Fruit fly (Drosophila melanogaster) whole organism, prepupa: ENCODE results near the gene Lamtor5.
A peak's percentile ranks its signal among the peaks of the same experiment; 100 is the strongest.

Experiments
- Blimp-1 ChIP-seq: fragments of 200-800 bp; sonication (Bioruptor generic); optimal IDR thresholded peaks from 3 replicates; lab custom pipeline; 2017; ENCODE audit warnings: missing biosample characterization, missing genetic modification characterization, mild to moderate bottlenecking, moderate library complexity, missing genetic modification reagents
- CG10631 ChIP-seq: fragments of 200-800 bp; sonication (Bioruptor generic); optimal IDR thresholded peaks from 2 replicates; lab custom pipeline; 2016; ENCODE audit warnings: missing biosample characterization, missing genetic modification characterization
- CG11762 ChIP-seq: fragments of 200-800 bp; sonication (Bioruptor generic); optimal IDR thresholded peaks from 3 replicates; lab custom pipeline; 2016; ENCODE audit warnings: missing biosample characterization, missing genetic modification characterization; ENCODE audit not compliant: insufficient read depth
- CG11902 ChIP-seq: fragments of 200-800 bp; sonication (Bioruptor generic); optimal IDR thresholded peaks from 3 replicates; lab custom pipeline; 2016; ENCODE audit warnings: missing biosample characterization, missing genetic modification characterization
- CG16779 ChIP-seq: fragments of 200-800 bp; sonication (Bioruptor generic); optimal IDR thresholded peaks from 3 replicates; lab custom pipeline; 2017; ENCODE audit warnings: missing biosample characterization, mild to moderate bottlenecking, missing genetic modification characterization
- CG3032 ChIP-seq: fragments of 200-800 bp; optimal IDR thresholded peaks from 2 replicates; lab custom pipeline; 2019; ENCODE audit warnings: missing biosample characterization, mild to moderate bottlenecking, missing genetic modification characterization, moderate library complexity
- CG32006 ChIP-seq: fragments of 200-800 bp; sonication (Bioruptor generic); optimal IDR thresholded peaks from 3 replicates; lab custom pipeline; 2017; ENCODE audit warnings: missing biosample characterization, mild to moderate bottlenecking, missing genetic modification characterization
- CG3919 ChIP-seq: fragments of 200-800 bp; sonication (Bioruptor generic); optimal IDR thresholded peaks from 3 replicates; lab custom pipeline; 2016; ENCODE audit warnings: missing biosample characterization, missing genetic modification characterization
- CG6792 ChIP-seq: fragments of 200-800 bp; sonication (Bioruptor generic); optimal IDR thresholded peaks from 3 replicates; lab custom pipeline; 2016; ENCODE audit warnings: missing biosample characterization, missing genetic modification characterization
- CG6808 ChIP-seq: fragments of 200-800 bp; sonication (Bioruptor generic); optimal IDR thresholded peaks from 3 replicates; lab custom pipeline; 2017; ENCODE audit warnings: missing biosample characterization, missing genetic modification characterization, mild to moderate bottlenecking, moderate library complexity, missing genetic modification reagents
- CG6854 ChIP-seq: fragments of 200-800 bp; sonication (Bioruptor generic); optimal IDR thresholded peaks from 2 replicates; lab custom pipeline; 2017; ENCODE audit warnings: missing biosample characterization, mild to moderate bottlenecking, missing genetic modification characterization
- CG7368 ChIP-seq: fragments of 200-800 bp; sonication (Bioruptor generic); optimal IDR thresholded peaks from 3 replicates; lab custom pipeline; 2016; ENCODE audit warnings: missing biosample characterization, missing genetic modification characterization
- CG8632 ChIP-seq: fragments of 200-800 bp; sonication (Bioruptor generic); optimal IDR thresholded peaks from 3 replicates; lab custom pipeline; 2016; ENCODE audit warnings: missing biosample characterization, missing genetic modification characterization
- CG9139 ChIP-seq: fragments of 200-800 bp; sonication (Bioruptor generic); optimal IDR thresholded peaks from 3 replicates; lab custom pipeline; 2017; ENCODE audit warnings: missing biosample characterization, mild to moderate bottlenecking, missing genetic modification characterization
- Eip75B ChIP-seq: fragments of 200-800 bp; sonication (Bioruptor generic); optimal IDR thresholded peaks from 3 replicates; lab custom pipeline; 2016; ENCODE audit warnings: missing biosample characterization, missing genetic modification characterization
- Eip78C ChIP-seq: fragments of 200-800 bp; sonication (Bioruptor generic); peaks from one replicate; lab custom pipeline; 2016; ENCODE audit warnings: missing biosample characterization, missing genetic modification characterization
- Ets96B ChIP-seq: fragments of 200-800 bp; optimal IDR thresholded peaks from 2 replicates; lab custom pipeline; 2019; ENCODE audit warnings: missing biosample characterization, mild to moderate bottlenecking, missing genetic modification characterization, moderate library complexity
- Hr38 ChIP-seq: sonication (Bioruptor generic); optimal IDR thresholded peaks from 2 replicates; lab custom pipeline; 2016; ENCODE audit warnings: missing biosample characterization, missing genetic modification characterization
- Hr4 ChIP-seq: fragments of 200-800 bp; sonication (Bioruptor generic); optimal IDR thresholded peaks from 3 replicates; lab custom pipeline; 2016; ENCODE audit warnings: missing biosample characterization, missing genetic modification characterization
- Met ChIP-seq: fragments of 200-800 bp; sonication (Bioruptor generic); optimal IDR thresholded peaks from 3 replicates; lab custom pipeline; 2016; ENCODE audit warnings: missing biosample characterization, missing genetic modification characterization
- OdsH ChIP-seq: fragments of 200-800 bp; sonication (Bioruptor generic); optimal IDR thresholded peaks from 3 replicates; lab custom pipeline; 2016; ENCODE audit warnings: missing biosample characterization, missing genetic modification characterization
- Smox ChIP-seq: fragments of 200-800 bp; sonication (Bioruptor generic); optimal IDR thresholded peaks from 3 replicates; lab custom pipeline; 2016; ENCODE audit warnings: missing biosample characterization, missing genetic modification characterization
- Sox102F ChIP-seq: fragments of 200-800 bp; sonication (Bioruptor generic); optimal IDR thresholded peaks from 2 replicates; lab custom pipeline; 2016; ENCODE audit warnings: missing biosample characterization, mild to moderate bottlenecking, missing genetic modification characterization
- Sox14 ChIP-seq: fragments of 200-800 bp; sonication (Bioruptor generic); optimal IDR thresholded peaks from 3 replicates; lab custom pipeline; 2016; ENCODE audit warnings: missing biosample characterization, missing genetic modification characterization
- Sox15 ChIP-seq: fragments of 200-800 bp; sonication (Bioruptor generic); optimal IDR thresholded peaks from 3 replicates; lab custom pipeline; 2016; ENCODE audit warnings: missing biosample characterization, missing genetic modification characterization
- achi ChIP-seq: fragments of 200-800 bp; sonication (Bioruptor generic); optimal IDR thresholded peaks from 3 replicates; lab custom pipeline; 2016; ENCODE audit warnings: missing biosample characterization, missing genetic modification characterization
- acj6 ChIP-seq: fragments of 200-800 bp; sonication (Bioruptor generic); optimal IDR thresholded peaks from 3 replicates; lab custom pipeline; 2016; ENCODE audit warnings: missing biosample characterization, missing genetic modification characterization
- cyc ChIP-seq: fragments of 200-800 bp; sonication (Bioruptor generic); optimal IDR thresholded peaks from 3 replicates; lab custom pipeline; 2016; ENCODE audit warnings: missing biosample characterization, missing genetic modification characterization
- dac ChIP-seq: fragments of 200-800 bp; sonication (Bioruptor generic); optimal IDR thresholded peaks from 2 replicates; lab custom pipeline; 2017; ENCODE audit warnings: missing biosample characterization, mild to moderate bottlenecking, missing genetic modification characterization
- dsx ChIP-seq: fragments of 200-800 bp; optimal IDR thresholded peaks from 3 replicates; lab custom pipeline; 2019; ENCODE audit warnings: missing biosample characterization, mild to moderate bottlenecking, missing genetic modification characterization, moderate library complexity; ENCODE audit not compliant: poor library complexity, severe bottlenecking
- eg ChIP-seq: fragments of 200-800 bp; sonication (Bioruptor generic); IDR thresholded peaks from 3 replicates; pipeline ENCODE4 v1.3.6; 2022; ENCODE audit warnings: missing biosample characterization, missing genetic modification characterization
- esn ChIP-seq: fragments of 200-800 bp; sonication (Bioruptor generic); optimal IDR thresholded peaks from 2 replicates; lab custom pipeline; 2016; ENCODE audit warnings: missing biosample characterization, mild to moderate bottlenecking, missing genetic modification characterization, moderate library complexity
- fd59A ChIP-seq: fragments of 200-800 bp; sonication (Bioruptor generic); optimal IDR thresholded peaks from 2 replicates; lab custom pipeline; 2017; ENCODE audit warnings: missing biosample characterization, mild to moderate bottlenecking, missing genetic modification characterization, missing genetic modification reagents
- fkh ChIP-seq: fragments of 200-800 bp; sonication (Bioruptor generic); optimal IDR thresholded peaks from 3 replicates; lab custom pipeline; 2017; ENCODE audit warnings: missing biosample characterization, mild to moderate bottlenecking, missing genetic modification characterization, moderate library complexity
- lz ChIP-seq: fragments of 200-800 bp; sonication (Bioruptor generic); optimal IDR thresholded peaks from 3 replicates; lab custom pipeline; 2016; ENCODE audit warnings: missing biosample characterization, missing genetic modification characterization
- net ChIP-seq: fragments of 200-800 bp; sonication (Bioruptor generic); optimal IDR thresholded peaks from 3 replicates; lab custom pipeline; 2016; ENCODE audit warnings: missing biosample characterization, missing genetic modification characterization
- salr ChIP-seq, 2 experiments: fragments of 200-800 bp; sonication (Bioruptor generic); optimal IDR thresholded peaks; 3 replicates each; lab custom pipeline; 2016 to 2018; ENCODE audit warnings: missing biosample characterization in 2 of 2, missing genetic modification characterization in 2 of 2, mild to moderate bottlenecking in 1 of 2
- spab ChIP-seq: fragments of 200-800 bp; sonication (Bioruptor generic); optimal IDR thresholded peaks from 2 replicates; lab custom pipeline; 2017; ENCODE audit warnings: missing biosample characterization, mild to moderate bottlenecking, missing genetic modification characterization, missing genetic modification reagents
- ss ChIP-seq, 2 experiments: fragments of 200-800 bp; sonication (Bioruptor generic); optimal IDR thresholded peaks; 2 replicates in 1 of 2; 3 replicates in 1 of 2; lab custom pipeline; 2017 to 2018; ENCODE audit warnings: mild to moderate bottlenecking in 2 of 2, missing biosample characterization in 2 of 2, missing genetic modification characterization in 2 of 2, moderate library complexity in 1 of 2
- svp ChIP-seq: fragments of 200-800 bp; sonication (Bioruptor generic); peaks from one replicate; lab custom pipeline; 2016; ENCODE audit warnings: missing biosample characterization, missing genetic modification characterization
- vri ChIP-seq: fragments of 200-800 bp; sonication (Bioruptor generic); optimal IDR thresholded peaks from 3 replicates; lab custom pipeline; 2016; ENCODE audit warnings: missing biosample characterization, mild to moderate bottlenecking, missing genetic modification characterization

Gene Lamtor5

DNA sequence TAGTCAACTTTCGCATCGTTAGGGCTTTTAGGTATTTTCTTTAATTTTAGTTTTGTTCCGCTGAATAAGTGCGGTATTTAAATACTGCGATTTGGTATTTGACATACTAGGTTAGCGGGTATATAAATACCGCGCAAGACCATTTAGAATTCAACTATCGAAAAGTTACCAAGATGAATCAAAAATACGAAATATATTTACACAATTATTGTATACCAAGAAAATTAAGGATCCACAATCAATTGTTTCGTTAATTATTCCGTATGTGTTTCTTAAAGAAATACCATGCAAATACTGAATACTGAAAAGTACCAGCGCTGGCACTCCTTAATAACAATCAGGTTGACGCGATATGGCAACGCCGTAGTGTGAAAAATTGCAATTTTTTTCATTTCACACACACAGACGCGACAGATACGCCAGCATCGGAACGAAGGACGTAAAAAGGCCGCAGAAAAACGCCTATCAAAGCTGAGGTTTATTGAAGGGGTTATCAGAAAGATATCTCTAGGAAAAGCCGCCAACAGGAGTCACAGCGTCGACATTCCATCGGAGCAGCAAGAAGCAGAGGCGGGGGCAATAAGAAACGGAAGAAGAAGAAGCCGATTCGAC is 14.8 kb upstream of the Lamtor5 start, which contains the start of the genes Pgam5 and Vps26:
TSS of gene Pgam5 (minus strand) at position 51 of the 612 bp plus-strand sequence.
TSS of gene Vps26 (plus strand) at position 339 of the 612 bp plus-strand sequence.
- no peak for TF ChIP-seq net (GFP tag; lab: Kevin White, UChicago)
- no peak for TF ChIP-seq acj6 (GFP tag; lab: Kevin White, UChicago)
- TF ChIP-seq salr (GFP tag; optimal IDR thresholded peaks at IDR 0.05; lab: Kevin White, UChicago), result no peak
- TF ChIP-seq Sox15 (GFP tag; lab: Kevin White, UChicago), result no peak
- TF ChIP-seq cyc (GFP tag; lab: Kevin White, UChicago), result no peak
- no peak for TF ChIP-seq CG6792 (GFP tag; lab: Kevin White, UChicago)
- TF ChIP-seq CG32006 (GFP tag; lab: Kevin White, UChicago), result no peak
- TF ChIP-seq Eip78C, result peak; percentile 27
- no peak for TF ChIP-seq Ets96B (tag; lab: Kevin White, UChicago)
- TF ChIP-seq svp (GFP tag; lab: Kevin White, UChicago), result peak; percentile 76

DNA sequence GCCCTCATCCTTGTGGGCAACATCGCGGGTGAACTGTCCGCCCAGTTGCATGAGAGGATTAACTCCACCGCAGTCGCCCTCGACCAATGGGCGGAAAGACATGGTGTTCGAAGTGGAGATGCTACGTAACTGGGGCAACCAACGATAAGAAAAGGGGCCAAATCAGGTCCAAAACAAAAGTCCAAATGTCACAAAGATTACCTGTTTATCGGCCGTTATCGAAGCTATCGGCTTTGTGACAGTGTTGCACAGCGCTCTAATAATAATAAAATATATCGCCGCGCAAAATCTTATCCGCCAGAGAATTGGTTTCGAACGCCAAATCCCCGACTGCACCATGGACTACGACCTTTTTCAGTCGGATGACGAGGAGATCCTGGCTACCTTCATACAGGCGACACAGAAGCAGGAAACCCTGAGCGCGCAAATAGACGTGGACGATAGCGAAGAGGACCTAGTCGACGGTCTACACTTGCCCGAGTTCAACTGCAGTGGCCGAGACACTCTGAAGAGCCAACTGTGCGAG is 9.9 kb upstream of the Lamtor5 start, which contains the start of the genes CG14803 and Pex5:
TSS of gene CG14803 (plus strand) at position 285 of the 526 bp plus-strand sequence.
TSS of gene Pex5 (minus strand) at position 476 of the 526 bp plus-strand sequence.
- TF ChIP-seq Eip75B (GFP tag; lab: Kevin White, UChicago) (no peak), Eip78C (peak; percentile 26), ss (GFP tag; optimal IDR thresholded peaks at IDR 0.05; lab: Kevin White, UChicago) (no peak), CG16779 (no peak), fd59A (GFP tag; lab: Kevin White, UChicago) (no peak), svp (GFP tag; lab: Kevin White, UChicago) (peak; percentile 92), esn (peak; percentile 20), CG3032 (tag; lab: Kevin White, UChicago) (no peak), CG8632 (GFP tag; lab: Kevin White, UChicago) (no peak), Blimp-1 (no peak), Sox102F (GFP tag; lab: Kevin White, UChicago) (no peak)

DNA sequence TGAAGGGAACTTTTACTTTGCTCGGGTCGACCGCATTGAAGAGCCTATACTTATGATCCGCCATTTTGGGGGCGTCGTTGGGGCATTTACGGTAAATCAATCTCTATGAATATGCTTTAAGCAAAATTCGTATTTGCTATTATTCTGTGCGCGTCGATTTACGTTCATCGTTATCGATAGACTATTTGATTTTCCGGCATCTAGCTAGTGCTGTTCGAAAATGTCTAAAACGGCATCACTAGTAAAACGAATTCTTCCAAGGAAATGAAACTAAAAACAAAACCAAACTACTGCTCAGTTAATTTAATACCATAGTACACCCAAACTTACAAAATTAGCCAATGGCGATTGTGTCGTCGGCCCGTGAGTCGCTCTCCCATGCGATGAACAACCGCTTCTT is 6.9 kb upstream of the Lamtor5 start, which contains the start of the genes Gcna and MED18:
TSS of gene Gcna (minus strand) at position 163 of the 400 bp plus-strand sequence.
TSS of gene MED18 (plus strand) at position 237 of the 400 bp plus-strand sequence.
- TF ChIP-seq spab, result no peak
- no peak for TF ChIP-seq vri (GFP tag; lab: Kevin White, UChicago)
- TF ChIP-seq Blimp-1, result no peak
- TF ChIP-seq salr (GFP tag; optimal IDR thresholded peaks at IDR 0.05; lab: Kevin White, UChicago), result no peak
- TF ChIP-seq CG6808 (GFP tag; lab: Kevin White, UChicago), result no peak

DNA sequence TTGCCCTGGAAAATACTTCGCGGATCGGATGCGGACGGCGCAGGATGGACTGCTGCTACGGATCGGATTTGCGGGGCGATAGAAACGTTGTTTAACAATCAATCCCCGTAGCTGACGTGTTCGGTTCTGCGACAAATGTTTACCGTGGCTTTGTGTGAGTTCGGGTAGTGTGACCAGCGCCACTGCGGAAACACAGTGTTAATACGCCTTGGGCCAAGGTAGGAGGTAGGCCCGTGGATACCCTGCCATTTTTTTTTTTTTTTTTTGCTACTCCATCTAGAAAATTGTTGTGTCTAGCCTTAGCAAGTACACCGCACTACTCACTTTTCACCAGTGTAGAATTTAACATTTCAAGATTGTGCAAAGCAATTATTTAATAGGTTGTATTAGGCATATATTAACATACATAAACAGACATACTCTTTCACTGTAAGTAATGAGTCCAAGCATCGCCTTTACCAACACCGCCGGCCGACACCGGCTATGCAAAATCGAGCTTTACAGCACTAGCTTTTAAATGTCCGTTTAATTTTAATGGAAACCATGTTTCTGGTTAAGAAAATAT is 2.9 kb upstream of the Lamtor5 start, which contains the start of gene deltaCOP:
TSS of gene deltaCOP (minus strand) at position 171 of the 565 bp plus-strand sequence.
- TF ChIP-seq CG10631 (GFP tag; lab: Kevin White, UChicago), result no peak
- peak; percentile 70 for TF ChIP-seq CG11762 (GFP tag; lab: Kevin White, UChicago)
- peak; percentile 87 for TF ChIP-seq CG3919 (GFP tag; lab: Kevin White, UChicago)
- peak; percentile 84 for TF ChIP-seq achi (GFP tag; lab: Kevin White, UChicago)
- no peak for TF ChIP-seq Met (GFP tag; lab: Kevin White, UChicago)
- no peak for TF ChIP-seq spab
- peak; percentile 77 for TF ChIP-seq CG7368 (GFP tag; lab: Kevin White, UChicago)
- peak; percentile 89 for TF ChIP-seq Eip75B (GFP tag; lab: Kevin White, UChicago)
- no peak for TF ChIP-seq CG9139 (GFP tag; lab: Kevin White, UChicago)
- no peak for TF ChIP-seq CG16779
- no peak for TF ChIP-seq fkh (GFP tag; lab: Kevin White, UChicago)
- TF ChIP-seq cyc (GFP tag; lab: Kevin White, UChicago), result peak; percentile 89
- TF ChIP-seq CG11902 (GFP tag; lab: Kevin White, UChicago), result no peak
- TF ChIP-seq eg (GFP tag; lab: Robert Waterston, UW), result peak; percentile 72; the same call in 2 of the 3 replicates
- TF ChIP-seq Sox14 (GFP tag; lab: Kevin White, UChicago), result peak; percentile 93
- no peak for TF ChIP-seq dac (GFP tag; lab: Kevin White, UChicago)
- peak; percentile 23 for TF ChIP-seq Hr38 (GFP tag; lab: Kevin White, UChicago)
- TF ChIP-seq OdsH, result no peak
- TF ChIP-seq CG6854 (GFP tag; lab: Kevin White, UChicago), result peak; percentile 16
- TF ChIP-seq Smox (GFP tag; lab: Kevin White, UChicago), result no peak
- TF ChIP-seq Eip78C, result peak; percentile 97
- TF ChIP-seq acj6 (GFP tag; lab: Kevin White, UChicago), result no peak
- TF ChIP-seq CG6808 (GFP tag; lab: Kevin White, UChicago), result no peak
- no peak for TF ChIP-seq Hr4 (GFP tag; lab: Kevin White, UChicago)
- TF ChIP-seq lz (GFP tag; lab: Kevin White, UChicago), result peak; percentile 91
- TF ChIP-seq Sox102F (GFP tag; lab: Kevin White, UChicago), result no peak
- no peak for TF ChIP-seq salr (GFP tag; optimal IDR thresholded peaks at IDR 0.05; lab: Kevin White, UChicago)
- peak; percentile 59 for TF ChIP-seq dsx (GFP tag; lab: Kevin White, UChicago)
